Fruit fly (Drosophila melanogaster) whole organism, embryonic: ENCODE data around the gene Xport-B.
A peak's percentile ranks its signal among the peaks of the same experiment; 100 is the strongest.

Source experiments
- Atf6 ChIP-seq: fragments of 200-800 bp; sonication (Bioruptor generic); IDR thresholded peaks from 2 replicates; pipeline ENCODE4 v1.3.6; 2022; ENCODE audit warnings: missing biosample characterization, missing genetic modification characterization
- Blimp-1 ChIP-seq: fragments of 200-800 bp; sonication (Bioruptor generic); optimal IDR thresholded peaks from 3 replicates; lab custom pipeline; 2018; ENCODE audit warnings: missing biosample characterization, missing genetic modification characterization, mild to moderate bottlenecking, moderate library complexity, missing genetic modification reagents
- BtbVII ChIP-seq: fragments of 200-800 bp; sonication (Bioruptor generic); optimal IDR thresholded peaks from 3 replicates; lab custom pipeline; 2017; ENCODE audit warnings: missing biosample characterization, mild to moderate bottlenecking, missing genetic modification characterization
- CG10147 ChIP-seq: fragments of 200-800 bp; sonication (Bioruptor generic); optimal IDR thresholded peaks from 2 replicates; lab custom pipeline; 2019; ENCODE audit warnings: missing biosample characterization, mild to moderate bottlenecking, missing genetic modification characterization, moderate library complexity
- CG10267 ChIP-seq: fragments of 200-800 bp; sonication (Bioruptor generic); optimal IDR thresholded peaks from 2 replicates; lab custom pipeline; 2018; ENCODE audit warnings: missing biosample characterization, mild to moderate bottlenecking, missing genetic modification characterization, moderate library complexity
- CG10462 ChIP-seq: fragments of 200-800 bp; sonication (Bioruptor generic); optimal IDR thresholded peaks from 2 replicates; lab custom pipeline; 2016; ENCODE audit warnings: missing biosample characterization, missing genetic modification characterization
- CG10565 ChIP-seq: fragments of 200-800 bp; sonication (Bioruptor generic); optimal IDR thresholded peaks from 3 replicates; lab custom pipeline; 2016; ENCODE audit warnings: missing biosample characterization, mild to moderate bottlenecking, missing genetic modification characterization
- CG11695 ChIP-seq: fragments of 200-800 bp; sonication (Bioruptor generic); IDR thresholded peaks from 3 replicates; pipeline ENCODE4 v1.3.6; 2022; ENCODE audit warnings: missing biosample characterization, missing genetic modification characterization
- CG11696 ChIP-seq: fragments of 200-800 bp; sonication (Bioruptor generic); IDR thresholded peaks from 2 replicates; pipeline ENCODE4 v1.3.6; 2022; ENCODE audit warnings: missing biosample characterization, missing genetic modification characterization
- CG13287 ChIP-seq: fragments of 200-800 bp; sonication (Bioruptor generic); IDR thresholded peaks from 2 replicates; pipeline ENCODE4 v1.3.6; 2022; ENCODE audit warnings: missing biosample characterization, missing genetic modification characterization; ENCODE audit not compliant: partially characterized antibody
- CG15269 ChIP-seq: fragments of 200-800 bp; sonication (Bioruptor generic); optimal IDR thresholded peaks from 2 replicates; lab custom pipeline; 2018; ENCODE audit warnings: missing biosample characterization, mild to moderate bottlenecking, missing genetic modification characterization, moderate library complexity
- CG15696 ChIP-seq: fragments of 200-800 bp; sonication (Bioruptor generic); optimal IDR thresholded peaks from 2 replicates; lab custom pipeline; 2019; ENCODE audit warnings: missing biosample characterization, mild to moderate bottlenecking, missing genetic modification characterization, moderate library complexity
- CG1647 ChIP-seq: fragments of 200-800 bp; sonication (Bioruptor generic); optimal IDR thresholded peaks from 3 replicates; lab custom pipeline; 2016; ENCODE audit warnings: missing biosample characterization, missing genetic modification characterization
- CG17328 ChIP-seq: fragments of 200-800 bp; sonication (Bioruptor generic); IDR thresholded peaks from 2 replicates; pipeline ENCODE4 v1.3.6; 2022; ENCODE audit warnings: missing biosample characterization, missing genetic modification characterization
- CG2875 ChIP-seq: fragments of 200-800 bp; sonication (Bioruptor generic); optimal IDR thresholded peaks from 2 replicates; lab custom pipeline; 2017; ENCODE audit warnings: missing biosample characterization, mild to moderate bottlenecking, missing genetic modification characterization, missing genetic modification reagents
- CG3065 ChIP-seq: fragments of 200-800 bp; sonication (Bioruptor generic); optimal IDR thresholded peaks from 2 replicates; lab custom pipeline; 2016; ENCODE audit warnings: missing biosample characterization, missing genetic modification characterization
- CG31388 ChIP-seq: fragments of 200-800 bp; sonication (Bioruptor generic); optimal IDR thresholded peaks from 2 replicates; lab custom pipeline; 2016; ENCODE audit warnings: missing biosample characterization, missing genetic modification characterization
- CG34224 ChIP-seq: fragments of 200-800 bp; sonication (Bioruptor generic); IDR thresholded peaks from 3 replicates; pipeline ENCODE4 v1.3.6; 2022; ENCODE audit warnings: missing biosample characterization, missing genetic modification characterization; ENCODE audit not compliant: partially characterized antibody
- CG34422 ChIP-seq: fragments of 200-800 bp; sonication (Bioruptor generic); IDR thresholded peaks from 3 replicates; pipeline ENCODE4 v1.3.6; 2022; ENCODE audit warnings: missing biosample characterization, missing genetic modification characterization
- CG4707 ChIP-seq: fragments of 200-800 bp; sonication (Bioruptor generic); optimal IDR thresholded peaks from 2 replicates; lab custom pipeline; 2018; ENCODE audit warnings: missing biosample characterization, mild to moderate bottlenecking, missing genetic modification characterization, moderate library complexity
- CG9609 ChIP-seq: fragments of 200-800 bp; sonication (Bioruptor generic); optimal IDR thresholded peaks from 3 replicates; lab custom pipeline; 2016; ENCODE audit warnings: missing biosample characterization, missing genetic modification characterization
- CG9817 ChIP-seq: fragments of 200-800 bp; sonication (Bioruptor generic); optimal IDR thresholded peaks from 2 replicates; lab custom pipeline; 2018; ENCODE audit warnings: missing biosample characterization, mild to moderate bottlenecking, missing genetic modification characterization, moderate library complexity
- CTCF ChIP-seq: fragments of 200-800 bp; sonication (Bioruptor generic); optimal IDR thresholded peaks from 2 replicates; lab custom pipeline; 2017; ENCODE audit warnings: missing biosample characterization, mild to moderate bottlenecking, missing genetic modification characterization, moderate library complexity
- Dbx ChIP-seq: fragments of 200-800 bp; sonication (Bioruptor generic); IDR thresholded peaks from 3 replicates; pipeline ENCODE4 v1.3.6; 2022; ENCODE audit warnings: missing biosample characterization, missing genetic modification characterization
- Dfd ChIP-seq, 2 experiments: fragments of >200 bp; optimal IDR thresholded peaks; 2 replicates each; lab custom pipeline; 2017; ENCODE audit warnings: missing biosample characterization in 2 of 2, missing genetic modification characterization in 2 of 2
- Dip3 ChIP-seq: fragments of 200-800 bp; sonication (Bioruptor generic); optimal IDR thresholded peaks from 3 replicates; lab custom pipeline; 2016; ENCODE audit warnings: missing biosample characterization, missing genetic modification characterization
- E2f1 ChIP-seq: fragments of 200-800 bp; sonication (Bioruptor generic); IDR thresholded peaks from 2 replicates; pipeline ENCODE4 v1.3.6; 2022; ENCODE audit warnings: missing biosample characterization, missing genetic modification characterization
- Gsc ChIP-seq: fragments of 200-800 bp; sonication (Bioruptor generic); IDR thresholded peaks from 2 replicates; pipeline ENCODE4 v1.3.6; 2022; ENCODE audit warnings: missing biosample characterization, missing genetic modification characterization
- Mrtf ChIP-seq: fragments of 200-800 bp; sonication (Bioruptor generic); IDR thresholded peaks from 3 replicates; pipeline ENCODE4 v1.3.6; 2022; ENCODE audit warnings: missing biosample characterization, missing genetic modification characterization
- Sin3A ChIP-seq: fragments of >200 bp; optimal IDR thresholded peaks from 2 replicates; lab custom pipeline; 2018
- ash1 ChIP-seq: fragments of 200-800 bp; sonication (Bioruptor generic); optimal IDR thresholded peaks from 2 replicates; lab custom pipeline; 2018; ENCODE audit warnings: missing biosample characterization, mild to moderate bottlenecking, missing genetic modification characterization
- chif ChIP-seq, 2 experiments: fragments of 200-800 bp; sonication (Bioruptor generic); optimal IDR thresholded peaks; 3 replicates each; lab custom pipeline; 2016; ENCODE audit warnings: missing biosample characterization in 2 of 2, missing genetic modification characterization in 2 of 2
- croc ChIP-seq: fragments of 200-800 bp; sonication (Bioruptor generic); conservative IDR thresholded peaks from 3 replicates; pipeline ENCODE4 v1.3.6; 2022; ENCODE audit warnings: missing biosample characterization, missing genetic modification characterization
- crol ChIP-seq: fragments of 200-800 bp; sonication (Bioruptor generic); IDR thresholded peaks from 2 replicates; pipeline ENCODE4 v1.3.6; 2022; ENCODE audit warnings: missing biosample characterization, missing genetic modification characterization
- dpn ChIP-seq, 2 experiments: fragments of 200-800 bp; sonication (Bioruptor generic); optimal IDR thresholded peaks; 3 replicates each; lab custom pipeline; 2016; ENCODE audit warnings: missing biosample characterization in 2 of 2, missing genetic modification characterization in 2 of 2
- fd64A ChIP-seq: fragments of 200-800 bp; sonication (Bioruptor generic); optimal IDR thresholded peaks from 3 replicates; lab custom pipeline; 2018; ENCODE audit warnings: missing biosample characterization, mild to moderate bottlenecking, missing genetic modification characterization
- kni ChIP-seq: fragments of 200-800 bp; sonication (Bioruptor generic); optimal IDR thresholded peaks from 3 replicates; lab custom pipeline; 2017; ENCODE audit warnings: mild to moderate bottlenecking, missing biosample characterization, missing genetic modification reagents, missing genetic modification characterization
- knrl ChIP-seq: fragments of 200-800 bp; sonication (Bioruptor generic); IDR thresholded peaks from 3 replicates; pipeline ENCODE4 v1.3.6; 2022; ENCODE audit warnings: missing biosample characterization, missing genetic modification characterization; ENCODE audit not compliant: partially characterized antibody
- mirr ChIP-seq: fragments of 200-800 bp; sonication (Bioruptor generic); optimal IDR thresholded peaks from 3 replicates; lab custom pipeline; 2018; ENCODE audit warnings: missing biosample characterization, mild to moderate bottlenecking, missing genetic modification characterization
- mld ChIP-seq: fragments of 200-800 bp; sonication (Bioruptor generic); IDR thresholded peaks from 3 replicates; pipeline ENCODE4 v1.3.6; 2022; ENCODE audit warnings: missing biosample characterization, missing genetic modification characterization; ENCODE audit not compliant: partially characterized antibody
- nerfin-1 ChIP-seq: fragments of 200-800 bp; sonication (Bioruptor generic); optimal IDR thresholded peaks from 3 replicates; lab custom pipeline; 2019; ENCODE audit warnings: missing biosample characterization, mild to moderate bottlenecking, missing genetic modification characterization, moderate library complexity
- pum ChIP-seq: fragments of 200-800 bp; sonication (Bioruptor generic); optimal IDR thresholded peaks from 2 replicates; lab custom pipeline; 2016; ENCODE audit warnings: missing biosample characterization, missing genetic modification characterization
- salm ChIP-seq: fragments of 200-800 bp; sonication (Bioruptor generic); optimal IDR thresholded peaks from 2 replicates; lab custom pipeline; 2018; ENCODE audit warnings: missing biosample characterization, mild to moderate bottlenecking, missing genetic modification characterization
- schlank ChIP-seq: fragments of 200-800 bp; sonication (Bioruptor generic); optimal IDR thresholded peaks from 2 replicates; lab custom pipeline; 2018; ENCODE audit warnings: missing biosample characterization, mild to moderate bottlenecking, missing genetic modification characterization
- slp2 ChIP-seq: fragments of 200-800 bp; sonication (Bioruptor generic); optimal IDR thresholded peaks from 2 replicates; lab custom pipeline; 2016; ENCODE audit warnings: missing biosample characterization, missing genetic modification characterization
- sna ChIP-seq: fragments of 200-800 bp; sonication (Bioruptor generic); IDR thresholded peaks from 2 replicates; pipeline ENCODE4 v1.3.6; 2022; ENCODE audit warnings: missing biosample characterization, missing genetic modification characterization; ENCODE audit not compliant: partially characterized antibody
- tin ChIP-seq: fragments of 200-800 bp; sonication (Bioruptor generic); optimal IDR thresholded peaks from 3 replicates; lab custom pipeline; 2016; ENCODE audit warnings: missing biosample characterization, missing genetic modification characterization
- tio ChIP-seq: fragments of 200-800 bp; sonication (Bioruptor generic); optimal IDR thresholded peaks from 2 replicates; lab custom pipeline; 2017; ENCODE audit warnings: missing biosample characterization, missing genetic modification characterization, inconsistent platforms
- yki ChIP-seq: fragments of >200 bp; optimal IDR thresholded peaks from 3 replicates; lab custom pipeline; 2018
- zen ChIP-seq: fragments of 200-800 bp; sonication (Bioruptor generic); optimal IDR thresholded peaks from 3 replicates; lab custom pipeline; 2018; ENCODE audit warnings: missing biosample characterization, mild to moderate bottlenecking, missing genetic modification characterization, moderate library complexity

Xport-B gene

dm6 chr3R:19875118-19875887 is 39.9 kb downstream of the Xport-B start, which contains the start of gene Mrp5 (continued):
- TF ChIP-seq Mrtf (peak; percentile 36; the same call in 2 of the 3 replicates), mld (GFP tag; lab: Robert Waterston, UW) (no peak), CG10147 (GFP tag; lab: Kevin White, UChicago) (no peak), slp2 (GFP tag; lab: Kevin White, UChicago) (no peak), Atf6 (GFP tag; lab: Robert Waterston, UW) (peak; percentile 15; the same call in 1 of the 2 replicates), CG10565 (GFP tag; lab: Kevin White, UChicago) (no peak), knrl (GFP tag; lab: Robert Waterston, UW) (no peak), Dip3 (GFP tag; lab: Kevin White, UChicago) (no peak), nerfin-1 (tag; lab: Kevin White, UChicago) (no peak), BtbVII (GFP tag; lab: Kevin White, UChicago) (no peak), CG17328 (GFP tag; lab: Robert Waterston, UW) (peak; percentile 64), CG10267 (peak; percentile 40), Sin3A (lab: Kevin White, UChicago) (no peak), CG1647 (no peak), croc (no peak), CG9817 (tag; lab: Kevin White, UChicago) (peak; percentile 36), CG10462 (GFP tag; lab: Kevin White, UChicago) (no peak), sna (GFP tag; lab: Robert Waterston, UW) (no peak), salm (tag; lab: Kevin White, UChicago) (no peak), fd64A (GFP tag; lab: Kevin White, UChicago) (peak; percentile 29), kni (GFP tag; lab: Kevin White, UChicago) (peak; percentile 63), CG34224 (0 out of 3 replicates have a peak, but pooled peaks have one; percentile 15), schlank (tag; lab: Kevin White, UChicago) (no peak), CG4707 (no peak), CG3065 (GFP tag; lab: Kevin White, UChicago) (no peak), CG11696 (peak; percentile 48), Dfd (GFP tag; optimal IDR thresholded peaks at IDR 0.05; lab: Kevin White, UChicago) (no peak), zen (tag; lab: Kevin White, UChicago) (no peak), CTCF (GFP tag; lab: Kevin White, UChicago) (no peak), CG13287 (no peak), CG31388 (no peak), CG11695 (GFP tag; lab: Robert Waterston, UW) (peak; percentile 51; the same call in 1 of the 3 replicates), mirr (GFP tag; lab: Kevin White, UChicago) (peak; percentile 16), Gsc (GFP tag; lab: Robert Waterston, UW) (no peak), Dbx (peak; percentile 46; the same call in 1 of the 3 replicates), dpn (GFP tag; optimal IDR thresholded peaks at IDR 0.05; lab: Kevin White, UChicago) (peak; percentile 26 to 46), tin (GFP tag; lab: Kevin White, UChicago) (peak; percentile 32), CG15696 (tag; lab: Kevin White, UChicago) (no peak), CG2875 (GFP tag; lab: Kevin White, UChicago) (no peak), pum (GFP tag; lab: Kevin White, UChicago) (no peak), Blimp-1 (GFP tag; lab: Kevin White, UChicago) (no peak), ash1 (no peak), CG34422 (GFP tag; lab: Robert Waterston, UW) (peak; percentile 57; the same call in 2 of the 3 replicates), crol (peak; percentile 75), CG9609 (GFP tag; lab: Kevin White, UChicago) (peak; percentile 12), yki (lab: Kevin White, UChicago) (no peak), CG15269 (tag; lab: Kevin White, UChicago) (peak; percentile 41), chif (GFP tag; optimal IDR thresholded peaks at IDR 0.05; lab: Kevin White, UChicago) (no peak), tio (peak; percentile 20), E2f1 (GFP tag; lab: Robert Waterston, UW) (peak; percentile 62)
